Worm (Caenorhabditis elegans): ENCODE results near the gene W03A5.2.

DNA sequence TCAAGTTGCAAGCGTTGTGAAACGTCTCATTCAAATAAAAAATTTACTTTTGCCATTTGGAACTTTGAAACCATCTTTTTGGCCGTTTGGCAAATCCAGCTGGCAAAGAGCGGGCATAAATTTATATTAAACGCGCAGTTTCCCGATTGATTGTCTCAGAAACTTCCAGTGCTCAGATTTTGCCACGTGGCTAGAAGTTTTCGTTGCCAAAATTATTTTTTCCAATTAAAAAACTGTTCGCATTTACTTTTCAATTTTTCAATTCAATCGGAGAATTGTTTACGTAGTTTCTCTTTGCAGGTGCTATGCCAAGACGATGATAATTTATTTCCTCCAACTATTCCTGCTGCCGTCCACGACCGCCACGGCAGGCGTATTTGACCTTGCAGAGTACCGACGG is 47.5 kb downstream of the W03A5.2 start, which contains the start of gene F48E8.4:
- no peak for TF ChIP-seq ceh-6 (GFP tag; optimal IDR thresholded peaks at IDR 0.05)
- no peak for TF ChIP-seq ama-1 (optimal IDR thresholded peaks at IDR 0.05)
- no peak for TF ChIP-seq ets-4 (tag; optimal IDR thresholded peaks at IDR 0.05)
- no peak for TF ChIP-seq Y22D7AL.16 (tag; optimal IDR thresholded peaks at IDR 0.05)
